Worm (Caenorhabditis elegans): ENCODE data around the gene C13A2.4.

DNA sequence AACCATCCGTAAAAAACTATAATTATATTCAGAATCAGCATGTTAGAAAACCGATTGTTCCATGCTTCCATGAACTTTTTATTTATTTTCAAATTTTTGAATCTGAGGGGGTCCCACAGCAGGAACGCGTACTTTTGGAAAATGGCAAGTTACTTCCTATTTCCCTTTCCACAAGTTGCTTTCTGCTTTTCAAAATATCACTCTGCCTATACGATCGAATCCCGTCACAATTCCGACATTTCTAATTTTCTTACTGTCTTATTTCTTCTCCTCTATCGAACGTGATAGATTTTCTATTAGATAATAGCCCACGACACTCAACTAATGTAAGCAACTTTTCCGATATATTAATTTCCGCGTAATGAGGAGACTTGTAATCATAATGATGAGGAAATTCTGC is 3.7 kb upstream of the C13A2.4 start, which contains the start of gene C13A2.5:
- TF ChIP-seq hmg-4 (GFP tag; optimal IDR thresholded peaks at IDR 0.05) (no peak), tbx-11 (GFP tag; IDR thresholded peaks at IDR 0.05) (no peak)

All from whole organism, early embryonic.